Worm (Caenorhabditis elegans) whole organism, midembryonic: ENCODE results near the gene C25A8.5.

Experiments used
- T22C8.4 ChIP-seq: fragments of 200-800 bp; sonication (Bioruptor generic); IDR thresholded peaks from 2 replicates; pipeline ENCODE4 v1.3.6; 2022; ENCODE audit warnings: missing genetic modification characterization, missing compliant biosample characterization
- cog-1 ChIP-seq: sonication (generic microtip); optimal IDR thresholded peaks from 2 replicates; lab custom pipeline; 2016; ENCODE audit warnings: missing genetic modification characterization, missing compliant biosample characterization
- flt-1 ChIP-seq: fragments of 200-800 bp; sonication (Bioruptor generic); IDR thresholded peaks from 2 replicates; pipeline ENCODE4 v1.3.6; 2022; ENCODE audit warnings: missing genetic modification characterization, missing compliant biosample characterization
- klf-2 ChIP-seq: fragments of 200-800 bp; sonication (Bioruptor generic); conservative IDR thresholded peaks from 2 replicates; pipeline ENCODE4 v1.3.6; 2022; ENCODE audit warnings: missing genetic modification reagents, missing genetic modification characterization, missing compliant biosample characterization
- med-1 ChIP-seq: sonication (generic microtip); optimal IDR thresholded peaks from 2 replicates; lab custom pipeline; 2017; ENCODE audit warnings: missing genetic modification characterization, mild to moderate bottlenecking, missing compliant biosample characterization, antibody characterized with exemption, missing genetic modification reagents; ENCODE audit not compliant: insufficient read depth
- ref-1 ChIP-seq: fragments of 200-800 bp; sonication (Bioruptor generic); conservative IDR thresholded peaks from 2 replicates; pipeline ENCODE4 v1.3.6; 2022; ENCODE audit warnings: missing genetic modification reagents, missing genetic modification characterization, missing compliant biosample characterization
- tab-1 ChIP-seq: fragments of 200-800 bp; sonication (Bioruptor generic); IDR thresholded peaks from 2 replicates; pipeline ENCODE4 v1.3.6; 2022; ENCODE audit warnings: missing genetic modification characterization, missing compliant biosample characterization
- ztf-23 ChIP-seq: fragments of 200-800 bp; sonication (Bioruptor generic); IDR thresholded peaks from 2 replicates; pipeline ENCODE4 v1.3.6; 2022; ENCODE audit warnings: missing genetic modification reagents, missing genetic modification characterization, missing compliant biosample characterization
- ztf-29 ChIP-seq: fragments of 200-800 bp; sonication (Bioruptor generic); IDR thresholded peaks from 2 replicates; pipeline ENCODE4 v1.3.6; 2022; ENCODE audit warnings: missing genetic modification reagents, missing genetic modification characterization, missing compliant biosample characterization

Gene C25A8.5

ce11 chrIV:6972427-6972826 is 26.9 kb upstream of the C25A8.5 start, which contains the start of gene nhr-249:
Gene nhr-249, minus strand, starts transcription at chrIV:6972527.
- TF ChIP-seq med-1 (no peak), T22C8.4 (no peak), ztf-23 (GFP tag; lab: Robert Waterston, UW) (no peak), klf-2 (GFP tag; lab: Robert Waterston, UW) (no peak), tab-1 (GFP tag; lab: Robert Waterston, UW) (no peak), ztf-29 (no peak), flt-1 (no peak), ref-1 (no peak), cog-1 (no peak)

- TF ChIP-seq klf-2 (GFP tag; lab: Robert Waterston, UW), result no peak
- TF ChIP-seq T22C8.4, result no peak
- TF ChIP-seq ztf-29, result no peak
- no peak for TF ChIP-seq cog-1
- no peak for TF ChIP-seq flt-1
- TF ChIP-seq med-1, result no peak
- no peak for TF ChIP-seq ref-1
- no peak for TF ChIP-seq tab-1 (GFP tag; lab: Robert Waterston, UW)
- no peak for TF ChIP-seq ztf-23 (GFP tag; lab: Robert Waterston, UW)
Observed at ce11 chrIV:6974162-6974938, 25.0 kb upstream of the C25A8.5 start.

- TF ChIP-seq T22C8.4, result no peak
- no peak for TF ChIP-seq flt-1
- TF ChIP-seq ztf-29, result no peak
- no peak for TF ChIP-seq ref-1
- TF ChIP-seq klf-2 (GFP tag; lab: Robert Waterston, UW), result no peak
- TF ChIP-seq ztf-23 (GFP tag; lab: Robert Waterston, UW), result no peak
- TF ChIP-seq cog-1, result no peak
- no peak for TF ChIP-seq tab-1 (GFP tag; lab: Robert Waterston, UW)
- TF ChIP-seq med-1, result no peak
Observed at ce11 chrIV:6977089-6977558, 22.2 kb upstream of the C25A8.5 start, which contains the start of the genes pgl-1 and him-3. Gene pgl-1, minus strand, starts transcription at chrIV:6977318. Gene him-3, plus strand, starts transcription at chrIV:6977508.

- no peak for TF ChIP-seq ztf-23 (GFP tag; lab: Robert Waterston, UW)
Observed at ce11 chrIV:6978625-6979024, 20.7 kb upstream of the C25A8.5 start.

- TF ChIP-seq flt-1, result 0 out of 2 replicates have a peak, but pooled peaks have one; percentile 36
- TF ChIP-seq ztf-29, result no peak
Observed at ce11 chrIV:6984449-6985380, 14.6 kb upstream of the C25A8.5 start.

- TF ChIP-seq ref-1 (no peak), tab-1 (GFP tag; lab: Robert Waterston, UW) (no peak), klf-2 (GFP tag; lab: Robert Waterston, UW) (no peak)
Observed at ce11 chrIV:6986835-6987234, 12.5 kb upstream of the C25A8.5 start, which contains the start of gene prkl-1. Gene prkl-1, minus strand, starts transcription at chrIV:6986935.

- TF ChIP-seq T22C8.4, result no peak
- no peak for TF ChIP-seq ztf-23 (GFP tag; lab: Robert Waterston, UW)
- no peak for TF ChIP-seq tab-1 (GFP tag; lab: Robert Waterston, UW)
- TF ChIP-seq cog-1, result no peak
- no peak for TF ChIP-seq klf-2 (GFP tag; lab: Robert Waterston, UW)
- TF ChIP-seq med-1, result no peak
- TF ChIP-seq ztf-29, result no peak
- no peak for TF ChIP-seq ref-1
- no peak for TF ChIP-seq flt-1
Observed at ce11 chrIV:6991070-6991469, 8.2 kb upstream of the C25A8.5 start.

ce11 chrIV:6997918-6998317 is 1.4 kb upstream of the C25A8.5 start:
- TF ChIP-seq klf-2 (GFP tag; lab: Robert Waterston, UW) (no peak), ref-1 (no peak), T22C8.4 (no peak), flt-1 (no peak), tab-1 (GFP tag; lab: Robert Waterston, UW) (no peak), ztf-23 (GFP tag; lab: Robert Waterston, UW) (no peak)

ce11 chrIV:7003323-7003722 is 4.0 kb downstream of the C25A8.5 start, which contains the start of gene cht-3:
Gene cht-3, plus strand, starts transcription at chrIV:7003623.
- TF ChIP-seq cog-1, result no peak
- TF ChIP-seq T22C8.4, result no peak
- no peak for TF ChIP-seq tab-1 (GFP tag; lab: Robert Waterston, UW)
- no peak for TF ChIP-seq klf-2 (GFP tag; lab: Robert Waterston, UW)
- no peak for TF ChIP-seq med-1
- TF ChIP-seq ztf-23 (GFP tag; lab: Robert Waterston, UW), result no peak
- no peak for TF ChIP-seq ztf-29
- no peak for TF ChIP-seq flt-1
- no peak for TF ChIP-seq ref-1

- TF ChIP-seq T22C8.4 (no peak), ref-1 (no peak), klf-2 (GFP tag; lab: Robert Waterston, UW) (no peak), flt-1 (no peak), cog-1 (no peak), tab-1 (GFP tag; lab: Robert Waterston, UW) (no peak), ztf-29 (no peak), ztf-23 (GFP tag; lab: Robert Waterston, UW) (no peak), med-1 (no peak)
Observed at ce11 chrIV:7009531-7009930, 10.2 kb downstream of the C25A8.5 start, which contains the start of gene C25A8.2. Gene C25A8.2, plus strand, starts transcription at chrIV:7009831.
